Worm (Caenorhabditis elegans): ENCODE results near the gene pph-4.2.

DNA sequence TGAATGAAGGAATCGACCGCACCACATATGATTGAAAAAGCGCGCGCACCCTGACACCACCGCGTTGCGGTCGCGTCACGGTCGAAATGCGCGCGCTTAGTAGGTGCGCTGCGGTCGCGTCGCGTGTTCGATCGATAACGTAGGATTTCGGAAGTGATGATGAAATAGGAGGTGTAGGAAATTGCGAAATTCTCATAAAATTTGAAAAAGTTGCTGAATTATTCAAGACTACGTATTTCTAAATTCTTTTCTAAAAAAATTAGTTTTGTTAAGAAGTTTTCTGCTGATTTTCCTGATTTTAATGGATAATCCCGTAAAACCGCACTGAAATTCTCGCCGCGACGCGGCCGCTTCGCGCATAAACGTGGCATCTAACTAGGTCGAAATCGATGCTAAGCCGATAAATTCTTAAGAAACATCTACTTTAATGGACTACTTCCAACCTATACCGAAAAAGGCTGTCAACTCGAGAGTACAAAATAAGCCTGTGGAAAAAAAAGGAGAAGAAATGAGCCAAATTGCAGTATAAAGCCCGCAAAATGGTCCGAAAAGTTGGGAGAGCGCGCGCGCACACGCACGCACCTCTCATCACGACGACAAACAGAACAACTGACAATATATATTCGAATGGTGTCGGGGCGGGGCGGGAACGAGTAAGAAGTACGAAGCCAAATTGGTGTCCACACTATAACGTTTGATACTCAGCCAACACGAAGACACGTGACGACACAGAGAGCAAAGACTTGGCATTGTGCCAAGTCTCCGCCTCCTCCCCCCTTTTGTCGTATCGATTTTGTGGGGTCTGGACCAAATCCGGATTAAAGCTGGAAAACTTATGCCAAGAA, 8.4 kb downstream of the pph-4.2 start, which contains the start of gene his-72:
- TF ChIP-seq snpc-4 (tag; optimal IDR thresholded peaks at IDR 0.05) (no peak), T26A8.4 (GFP tag; IDR thresholded peaks at IDR 0.05) (peak; percentile 40; the same call in 1 of the 2 replicates), F49E8.2 (tag; optimal IDR thresholded peaks at IDR 0.05; ENCODE audit: borderline replicate concordance) (no peak), lsy-2 (tag; optimal IDR thresholded peaks at IDR 0.05) (peak in 1 of 2 experiments; percentile 59), hlh-30 (tag; optimal IDR thresholded peaks at IDR 0.05; ENCODE audit: insufficient read depth) (peak; percentile 58), egl-43 (GFP tag; IDR thresholded peaks at IDR 0.05) (peak; percentile 64; the same call in 1 of the 2 replicates), zfp-2 (tag; optimal IDR thresholded peaks at IDR 0.05) (no peak)

All from whole organism, L4 larva.